Worm (Caenorhabditis elegans): ENCODE measurements around the gene C56A3.4.

ce11 chrV:13565781-13566180 is 14.2 kb upstream of the C56A3.4 start, which contains the start of gene slrp-1:
- no peak for TF ChIP-seq him-1 (tag; optimal IDR thresholded peaks at IDR 0.05)
- no peak for TF ChIP-seq akir-1 (GFP tag; optimal IDR thresholded peaks at IDR 0.05)
- TF ChIP-seq hlh-26 (GFP tag; conservative IDR thresholded peaks at IDR 0.05) = no peak
- no peak for TF ChIP-seq pha-4 (tag; optimal IDR thresholded peaks at IDR 0.05)
- no peak for TF ChIP-seq unc-62 (GFP tag; optimal IDR thresholded peaks at IDR 0.05)
- TF ChIP-seq ama-1 (optimal IDR thresholded peaks at IDR 0.05) = no peak
- no peak for TF ChIP-seq ama-1 (GFP tag; optimal IDR thresholded peaks at IDR 0.05)
- no peak for TF ChIP-seq let-607 (tag; optimal IDR thresholded peaks at IDR 0.05)
- TF ChIP-seq die-1 (tag; optimal IDR thresholded peaks at IDR 0.05) = no peak
- TF ChIP-seq gei-17 (GFP tag; optimal IDR thresholded peaks at IDR 0.05) = no peak
- TF ChIP-seq lin-54 (GFP tag; optimal IDR thresholded peaks at IDR 0.05) = no peak
- TF ChIP-seq attf-3 (GFP tag; conservative IDR thresholded peaks at IDR 0.05) = no peak
- no peak for TF ChIP-seq cebp-1 (GFP tag; IDR thresholded peaks at IDR 0.05)
- no peak for TF ChIP-seq cebp-1 (tag; optimal IDR thresholded peaks at IDR 0.05)
- TF ChIP-seq bed-2 (GFP tag; IDR thresholded peaks at IDR 0.05) = no peak
